Comparison of ENCODE assay signal across 3 worm cellular contexts in the genomic region with DNA sequence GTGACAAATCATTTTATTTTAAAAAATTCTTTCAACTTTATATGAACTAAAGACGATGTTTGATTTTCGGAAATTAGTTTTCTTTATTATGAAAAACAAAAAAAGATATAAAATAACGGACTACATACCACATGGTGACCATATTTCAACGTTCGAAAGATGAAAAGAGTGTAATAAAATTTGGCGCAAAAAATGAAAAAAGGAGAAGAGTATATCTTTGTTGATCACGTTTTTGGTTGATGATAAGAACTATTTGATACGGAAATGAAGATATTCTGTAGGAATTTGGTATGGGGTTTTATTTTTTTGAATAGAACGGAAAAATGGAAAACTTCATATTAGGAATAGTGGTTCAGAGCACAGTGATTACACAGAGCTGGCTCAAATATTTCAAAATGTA.
TF ChIP-seq lines count a peak whose summit lies in the region.

A gene (minus strand): TSS at position 163 of the 400 bp plus-strand sequence.

TF ChIP-seq in whole organism, L1 larva, 84 proteins besides CTCF, POLR2A, EP300 and RAD21:
- no peak for TF ChIP-seq mef-2 (tag; optimal IDR thresholded peaks at IDR 0.05; lab: Kevin White, UChicago)
- TF ChIP-seq nhr-71 (tag; optimal IDR thresholded peaks at IDR 0.05; lab: Kevin White, UChicago): peak; percentile 7
- TF ChIP-seq lin-14 (GFP tag; optimal IDR thresholded peaks at IDR 0.05; lab: Kevin White, UChicago): peak; percentile 49
- no peak for TF ChIP-seq nhr-237 (tag; optimal IDR thresholded peaks at IDR 0.05; lab: Kevin White, UChicago)
- TF ChIP-seq nhr-20 (tag; optimal IDR thresholded peaks at IDR 0.05; lab: Kevin White, UChicago): peak; percentile 52
- TF ChIP-seq blmp-1 (tag; optimal IDR thresholded peaks at IDR 0.05; lab: Kevin White, UChicago): peak; percentile 43
- no peak for TF ChIP-seq lir-3 (tag; optimal IDR thresholded peaks at IDR 0.05; lab: Kevin White, UChicago; ENCODE audit: poor library complexity)
- peak in 2 of 6 experiments; percentile 61 to 81 for TF ChIP-seq elt-3 (tag; optimal IDR thresholded peaks at IDR 0.05; lab: Kevin White, UChicago)
- no peak for TF ChIP-seq mep-1 (tag; optimal IDR thresholded peaks at IDR 0.05; lab: Kevin White, UChicago)
- TF ChIP-seq nhr-84 (tag; optimal IDR thresholded peaks at IDR 0.05; lab: Kevin White, UChicago): no peak
- no peak for TF ChIP-seq ces-1 (GFP tag; optimal IDR thresholded peaks at IDR 0.05; lab: Kevin White, UChicago)
TF ChIP-seq in whole organism, L1 larva: peak in this region for 5.

TF ChIP-seq in whole organism, L2 larva, 48 proteins besides CTCF, POLR2A, EP300 and RAD21:
- TF ChIP-seq skn-1 (tag; optimal IDR thresholded peaks at IDR 0.05; lab: Kevin White, UChicago) (no peak), sma-9 (GFP tag; optimal IDR thresholded peaks at IDR 0.05; lab: Kevin White, UChicago) (peak; percentile 36), sma-9 (tag; optimal IDR thresholded peaks at IDR 0.05; lab: Kevin White, UChicago) (no peak), zag-1 (tag; optimal IDR thresholded peaks at IDR 0.05; lab: Kevin White, UChicago) (no peak), Y55F3AM.14 (GFP tag; optimal IDR thresholded peaks at IDR 0.05; lab: Kevin White, UChicago) (no peak), blmp-1 (tag; optimal IDR thresholded peaks at IDR 0.05; lab: Kevin White, UChicago; ENCODE audit: insufficient read depth) (peak; percentile 17), sem-4 (tag; optimal IDR thresholded peaks at IDR 0.05; lab: Kevin White, UChicago) (no peak)
TF ChIP-seq in whole organism, L2 larva: peak in this region for 2.

TF ChIP-seq in whole organism, L4 larva, 104 proteins besides CTCF, POLR2A, EP300 and RAD21:
- no peak for TF ChIP-seq lim-7 (GFP tag; IDR thresholded peaks at IDR 0.05; lab: Robert Waterston, UW)
- no peak for TF ChIP-seq ceh-62 (tag; optimal IDR thresholded peaks at IDR 0.05; lab: Kevin White, UChicago)
- no peak for TF ChIP-seq nhr-10 (tag; optimal IDR thresholded peaks at IDR 0.05; lab: Kevin White, UChicago)
- peak; percentile 29 for TF ChIP-seq dmd-6 (GFP tag; IDR thresholded peaks at IDR 0.05; lab: Robert Waterston, UW)
- TF ChIP-seq pha-4 (GFP tag; IDR thresholded peaks at IDR 0.05; lab: Robert Waterston, UW): no peak
- no peak for TF ChIP-seq pha-4 (tag; optimal IDR thresholded peaks at IDR 0.05; lab: Kevin White, UChicago)
- TF ChIP-seq cey-2 (tag; optimal IDR thresholded peaks at IDR 0.05; lab: Kevin White, UChicago; ENCODE audit: borderline replicate concordance, insufficient read depth): peak; percentile 24
- no peak for TF ChIP-seq D1046.2 (GFP tag; IDR thresholded peaks at IDR 0.05; lab: Robert Waterston, UW)
- no peak for TF ChIP-seq madf-9 (GFP tag; conservative IDR thresholded peaks at IDR 0.05; lab: Robert Waterston, UW)
- TF ChIP-seq sdz-12 (GFP tag; optimal IDR thresholded peaks at IDR 0.05; lab: Kevin White, UChicago): no peak
- no peak for TF ChIP-seq arid-1 (GFP tag; conservative IDR thresholded peaks at IDR 0.05; lab: Robert Waterston, UW)
- no peak for TF ChIP-seq ceh-82 (tag; optimal IDR thresholded peaks at IDR 0.05; lab: Kevin White, UChicago)
- TF ChIP-seq T26A8.4 (GFP tag; IDR thresholded peaks at IDR 0.05; lab: Robert Waterston, UW): no peak
- no peak for TF ChIP-seq zfp-3 (GFP tag; conservative IDR thresholded peaks at IDR 0.05; lab: Robert Waterston, UW)
- no peak for TF ChIP-seq nhr-111 (GFP tag; optimal IDR thresholded peaks at IDR 0.05; lab: Kevin White, UChicago)
- peak; percentile 29 for TF ChIP-seq mxl-3 (GFP tag; optimal IDR thresholded peaks at IDR 0.05; lab: Kevin White, UChicago)
- TF ChIP-seq skn-1 (tag; optimal IDR thresholded peaks at IDR 0.05; lab: Kevin White, UChicago): no peak
- no peak for TF ChIP-seq unc-130 (GFP tag; optimal IDR thresholded peaks at IDR 0.05; lab: Kevin White, UChicago)
- no peak for TF ChIP-seq ceh-32 (tag; optimal IDR thresholded peaks at IDR 0.05; lab: Kevin White, UChicago; ENCODE audit: poor library complexity)
- TF ChIP-seq pqm-1 (tag; optimal IDR thresholded peaks at IDR 0.05; lab: Kevin White, UChicago): no peak
- TF ChIP-seq ama-1 (optimal IDR thresholded peaks at IDR 0.05; lab: Kevin White, UChicago): no peak
TF ChIP-seq in whole organism, L4 larva: peak in this region for 3.
